Worm (Caenorhabditis elegans): ENCODE results near the gene K07F5.15.

- TF ChIP-seq nhr-25 (tag; optimal IDR thresholded peaks at IDR 0.05; ENCODE audit: borderline replicate concordance, insufficient read depth): no peak
- no peak for TF ChIP-seq nhr-77 (tag; optimal IDR thresholded peaks at IDR 0.05)
- no peak for TF ChIP-seq nhr-28 (tag; optimal IDR thresholded peaks at IDR 0.05)
- no peak for TF ChIP-seq ama-1 (optimal IDR thresholded peaks at IDR 0.05)
These were observed 48.2 kb downstream of the K07F5.15 start for ce11 chrIV:9913064-9913463.
